Worm (Caenorhabditis elegans) whole organism, L1 larva: ENCODE results near the gene rbm-26.

Experiments used
- egl-27 ChIP-seq, 2 experiments: fragments of 150-350 bp in 1 of 2; sonication (generic microtip); optimal IDR thresholded peaks; 3 replicates each; lab custom pipeline; 2017 to 2018; ENCODE audit warnings: missing biosample characterization in 2 of 2, missing genetic modification characterization in 2 of 2, missing genetic modification reagents in 2 of 2
- fkh-10 ChIP-seq: sonication (generic microtip); optimal IDR thresholded peaks from 2 replicates; lab custom pipeline; 2017; ENCODE audit warnings: missing biosample characterization, missing genetic modification reagents, missing genetic modification characterization
- fos-1 ChIP-seq: fragments of 150-350 bp; optimal IDR thresholded peaks from 2 replicates; lab custom pipeline; 2014; ENCODE audit warnings: missing biosample characterization, missing genetic modification characterization
- mep-1 ChIP-seq: fragments of 150-350 bp; optimal IDR thresholded peaks from 2 replicates; lab custom pipeline; 2014; ENCODE audit warnings: missing biosample characterization, missing genetic modification characterization
- nhr-12 ChIP-seq: sonication (generic microtip); optimal IDR thresholded peaks from 2 replicates; lab custom pipeline; 2017; ENCODE audit warnings: missing biosample characterization, missing genetic modification characterization
- ztf-4 ChIP-seq: fragments of 150-350 bp; optimal IDR thresholded peaks from 2 replicates; lab custom pipeline; 2014; ENCODE audit warnings: missing biosample characterization, missing genetic modification characterization

DNA sequence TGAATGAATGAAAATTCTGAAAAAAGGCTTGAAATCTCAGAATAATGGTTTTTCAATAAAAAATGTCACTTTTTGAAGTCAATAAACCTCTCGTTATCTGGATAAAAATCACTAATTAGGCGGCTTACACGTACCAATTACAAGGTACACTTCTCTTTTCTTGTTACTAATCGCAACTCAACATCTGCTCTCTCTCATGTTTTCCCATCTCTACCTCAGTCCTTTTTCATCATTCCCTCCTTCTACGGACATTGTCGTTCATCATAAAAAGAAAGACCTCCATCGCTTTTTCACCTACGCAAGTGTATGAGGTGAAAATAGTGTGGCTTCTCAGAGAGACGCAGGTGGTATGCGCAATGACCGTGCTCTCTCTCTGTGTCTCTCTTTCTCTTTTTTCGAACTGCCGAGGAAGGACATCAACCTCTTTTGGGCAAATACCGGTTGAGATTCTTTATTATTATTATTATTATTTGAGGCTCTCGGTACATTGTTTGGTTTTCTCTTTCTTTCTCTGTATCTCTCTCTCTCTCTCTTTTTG, 43.3 kb upstream of the rbm-26 start:
- TF ChIP-seq ztf-4 (no peak), fos-1 (tag; lab: Kevin White, UChicago) (no peak), mep-1 (tag; lab: Kevin White, UChicago) (peak; percentile 49), egl-27 (tag; optimal IDR thresholded peaks at IDR 0.05; lab: Kevin White, UChicago) (no peak), nhr-12 (no peak), fkh-10 (GFP tag; lab: Kevin White, UChicago) (no peak)
